Fruit fly (Drosophila melanogaster) whole organism, embryonic: Measurements from ENCODE around the gene SclB.

ENCODE experiments used
- Abd-B ChIP-seq: fragments of 200-800 bp; sonication (Bioruptor generic); optimal IDR thresholded peaks from 2 replicates; lab custom pipeline; 2018; ENCODE audit warnings: missing biosample characterization, mild to moderate bottlenecking, missing genetic modification characterization, moderate library complexity
- Aef1 ChIP-seq: fragments of 200-800 bp; sonication (Bioruptor generic); IDR thresholded peaks from 3 replicates; pipeline ENCODE4 v1.3.6; 2022; ENCODE audit warnings: missing biosample characterization, missing genetic modification characterization
- Awh ChIP-seq: fragments of 200-800 bp; sonication (Bioruptor generic); IDR thresholded peaks from 2 replicates; pipeline ENCODE4, ENCODE4 v1.3.6; 2022; ENCODE audit warnings: missing biosample characterization, missing genetic modification characterization
- B-H2 ChIP-seq: fragments of 200-800 bp; sonication (Bioruptor generic); optimal IDR thresholded peaks from 2 replicates; lab custom pipeline; 2018; ENCODE audit warnings: missing biosample characterization, mild to moderate bottlenecking, missing genetic modification characterization
- CG10543 ChIP-seq: fragments of 200-800 bp; sonication (Bioruptor generic); optimal IDR thresholded peaks from 3 replicates; lab custom pipeline; 2017; ENCODE audit warnings: missing biosample characterization, mild to moderate bottlenecking, missing genetic modification characterization, moderate library complexity
- CG12155 ChIP-seq: fragments of 200-800 bp; sonication (Bioruptor generic); optimal IDR thresholded peaks from 3 replicates; lab custom pipeline; 2016; ENCODE audit warnings: missing biosample characterization, missing genetic modification characterization
- CG17361 ChIP-seq: fragments of 200-800 bp; sonication (Bioruptor generic); IDR thresholded peaks from 3 replicates; pipeline ENCODE4 v1.3.6; 2022; ENCODE audit warnings: missing biosample characterization, missing genetic modification characterization
- CG18011 ChIP-seq: fragments of 200-800 bp; sonication (Bioruptor generic); optimal IDR thresholded peaks from 2 replicates; lab custom pipeline; 2017; ENCODE audit warnings: missing biosample characterization, missing genetic modification characterization, mild to moderate bottlenecking, moderate library complexity, missing genotype
- CG18599 ChIP-seq: fragments of 200-800 bp; sonication (Bioruptor generic); optimal IDR thresholded peaks from 3 replicates; lab custom pipeline; 2017; ENCODE audit warnings: missing biosample characterization, missing genetic modification characterization, mild to moderate bottlenecking, moderate library complexity, missing genetic modification reagents
- CG30403 ChIP-seq: fragments of 200-800 bp; sonication (Bioruptor generic); optimal IDR thresholded peaks from 3 replicates; lab custom pipeline; 2016; ENCODE audit warnings: missing biosample characterization, missing genetic modification characterization
- CG3281 ChIP-seq: fragments of 200-800 bp; sonication (Bioruptor generic); optimal IDR thresholded peaks from 3 replicates; lab custom pipeline; 2017; ENCODE audit warnings: missing biosample characterization, mild to moderate bottlenecking, missing genetic modification characterization
- CG34422 ChIP-seq: fragments of 200-800 bp; sonication (Bioruptor generic); IDR thresholded peaks from 3 replicates; pipeline ENCODE4 v1.3.6; 2022; ENCODE audit warnings: missing biosample characterization, missing genetic modification characterization
- CG3847 ChIP-seq: fragments of 200-800 bp; sonication (Bioruptor generic); IDR thresholded peaks from 2 replicates; pipeline ENCODE4 v1.3.6; 2022; ENCODE audit warnings: missing biosample characterization, missing genetic modification characterization
- CG7357 ChIP-seq: fragments of 200-800 bp; sonication (Bioruptor generic); IDR thresholded peaks from 3 replicates; pipeline ENCODE4 v1.3.6; 2022; ENCODE audit warnings: missing biosample characterization, missing genetic modification characterization
- CG7556 ChIP-seq: fragments of 200-800 bp; sonication (Bioruptor generic); optimal IDR thresholded peaks from 2 replicates; lab custom pipeline; 2017; ENCODE audit warnings: missing biosample characterization, mild to moderate bottlenecking, missing genetic modification characterization
- CG8924 ChIP-seq: fragments of 200-800 bp; optimal IDR thresholded peaks from 3 replicates; lab custom pipeline; 2019; ENCODE audit warnings: missing biosample characterization, mild to moderate bottlenecking, missing genetic modification characterization, moderate library complexity
- CG9876 ChIP-seq: fragments of 200-800 bp; sonication (Bioruptor generic); optimal IDR thresholded peaks from 2 replicates; lab custom pipeline; 2016; ENCODE audit warnings: missing biosample characterization, missing genetic modification characterization
- CTCF ChIP-seq: fragments of 200-800 bp; sonication (Bioruptor generic); optimal IDR thresholded peaks from 2 replicates; lab custom pipeline; 2017; ENCODE audit warnings: missing biosample characterization, mild to moderate bottlenecking, missing genetic modification characterization, moderate library complexity
- Chrac-16 ChIP-seq: fragments of 200-800 bp; sonication (Bioruptor generic); optimal IDR thresholded peaks from 3 replicates; lab custom pipeline; 2016; ENCODE audit warnings: missing biosample characterization, missing genetic modification characterization
- CkIIα-i1 ChIP-seq: fragments of 200-800 bp; sonication (Bioruptor generic); IDR thresholded peaks from 2 replicates; pipeline ENCODE4 v1.3.6; 2022; ENCODE audit warnings: missing biosample characterization, missing genetic modification characterization
- D19B ChIP-seq: fragments of 200-800 bp; sonication (Bioruptor generic); optimal IDR thresholded peaks from 2 replicates; lab custom pipeline; 2017; ENCODE audit warnings: missing biosample characterization, mild to moderate bottlenecking, missing genetic modification characterization
- Doc2 ChIP-seq: fragments of 200-800 bp; sonication (Bioruptor generic); IDR thresholded peaks from 2 replicates; pipeline ENCODE4 v1.3.6; 2022; ENCODE audit warnings: missing biosample characterization, missing genetic modification characterization
- Elba2 ChIP-seq: fragments of 200-800 bp; sonication (Bioruptor generic); optimal IDR thresholded peaks from 3 replicates; lab custom pipeline; 2016; ENCODE audit warnings: missing biosample characterization, missing genetic modification characterization
- H15 ChIP-seq: fragments of 200-800 bp; sonication (Bioruptor generic); IDR thresholded peaks from 3 replicates; pipeline ENCODE4 v1.3.6; 2022; ENCODE audit warnings: missing biosample characterization, missing genetic modification characterization
- Hmr ChIP-seq: fragments of 200-800 bp; sonication (Bioruptor generic); optimal IDR thresholded peaks from 3 replicates; lab custom pipeline; 2017; ENCODE audit warnings: mild to moderate bottlenecking, missing biosample characterization, missing genetic modification reagents, missing genetic modification characterization
- Hr3 ChIP-seq: fragments of 200-800 bp; sonication (Bioruptor generic); optimal IDR thresholded peaks from 3 replicates; lab custom pipeline; 2016; ENCODE audit warnings: missing biosample characterization, missing genetic modification characterization
- Med ChIP-seq: fragments of 200-800 bp; sonication (Bioruptor generic); peaks from one replicate; lab custom pipeline; 2016; ENCODE audit warnings: missing biosample characterization, missing genetic modification characterization, mild to moderate bottlenecking, inconsistent platforms, moderate library complexity
- Mrtf ChIP-seq: fragments of 200-800 bp; sonication (Bioruptor generic); IDR thresholded peaks from 3 replicates; pipeline ENCODE4 v1.3.6; 2022; ENCODE audit warnings: missing biosample characterization, missing genetic modification characterization
- NC2α ChIP-seq: fragments of 200-800 bp; sonication (Bioruptor generic); optimal IDR thresholded peaks from 2 replicates; lab custom pipeline; 2016; ENCODE audit warnings: missing biosample characterization, missing genetic modification characterization
- Nf-YA ChIP-seq: fragments of 200-800 bp; sonication (Bioruptor generic); IDR thresholded peaks from 2 replicates; pipeline ENCODE4 v1.3.6; 2022; ENCODE audit warnings: missing biosample characterization, missing genetic modification characterization
- Oli ChIP-seq: fragments of 200-800 bp; sonication (Bioruptor generic); optimal IDR thresholded peaks from 2 replicates; lab custom pipeline; 2018; ENCODE audit warnings: missing biosample characterization, mild to moderate bottlenecking, missing genetic modification characterization, moderate library complexity
- bigmax ChIP-seq: fragments of 200-800 bp; sonication (Bioruptor generic); optimal IDR thresholded peaks from 2 replicates; lab custom pipeline; 2018; ENCODE audit warnings: missing biosample characterization, mild to moderate bottlenecking, missing genetic modification characterization
- cato ChIP-seq: fragments of 200-800 bp; sonication (Bioruptor generic); optimal IDR thresholded peaks from 2 replicates; lab custom pipeline; 2016; ENCODE audit warnings: missing biosample characterization, missing genetic modification characterization, borderline replicate concordance
- grn ChIP-seq: fragments of 200-800 bp; sonication (Bioruptor generic); optimal IDR thresholded peaks from 3 replicates; lab custom pipeline; 2017; ENCODE audit warnings: missing biosample characterization, missing genetic modification characterization
- ham ChIP-seq: fragments of 200-800 bp; sonication (Bioruptor generic); IDR thresholded peaks from 2 replicates; pipeline ENCODE4 v1.3.6; 2022; ENCODE audit warnings: missing biosample characterization, missing genetic modification characterization
- jing ChIP-seq: fragments of 200-800 bp; sonication (Bioruptor generic); optimal IDR thresholded peaks from 2 replicates; lab custom pipeline; 2018; ENCODE audit warnings: missing biosample characterization, mild to moderate bottlenecking, missing genetic modification characterization
- klu ChIP-seq: fragments of 200-800 bp; sonication (Bioruptor generic); IDR thresholded peaks from 2 replicates; pipeline ENCODE4 v1.3.6; 2022; ENCODE audit warnings: missing biosample characterization, missing genetic modification characterization
- lab ChIP-seq: fragments of 200-800 bp; sonication (Bioruptor generic); optimal IDR thresholded peaks from 3 replicates; lab custom pipeline; 2017; ENCODE audit warnings: missing biosample characterization, missing genetic modification characterization, mild to moderate bottlenecking, moderate library complexity, missing genetic modification reagents
- lilli ChIP-seq: fragments of 200-800 bp; sonication (Bioruptor generic); optimal IDR thresholded peaks from 3 replicates; lab custom pipeline; 2016; ENCODE audit warnings: missing biosample characterization, missing genetic modification characterization
- mirr ChIP-seq: fragments of 200-800 bp; sonication (Bioruptor generic); optimal IDR thresholded peaks from 3 replicates; lab custom pipeline; 2018; ENCODE audit warnings: missing biosample characterization, mild to moderate bottlenecking, missing genetic modification characterization
- mld ChIP-seq: fragments of 200-800 bp; sonication (Bioruptor generic); IDR thresholded peaks from 3 replicates; pipeline ENCODE4 v1.3.6; 2022; ENCODE audit warnings: missing biosample characterization, missing genetic modification characterization; ENCODE audit not compliant: partially characterized antibody
- nau ChIP-seq: fragments of 200-800 bp; sonication (Bioruptor generic); optimal IDR thresholded peaks from 3 replicates; lab custom pipeline; 2017; ENCODE audit warnings: missing biosample characterization, mild to moderate bottlenecking, missing genetic modification characterization, missing genetic modification reagents
- pfk ChIP-seq: fragments of 200-800 bp; sonication (Bioruptor generic); optimal IDR thresholded peaks from 2 replicates; lab custom pipeline; 2018; ENCODE audit warnings: missing biosample characterization, mild to moderate bottlenecking, missing genetic modification characterization, moderate library complexity
- pita ChIP-seq: fragments of 200-800 bp; sonication (Bioruptor generic); optimal IDR thresholded peaks from 2 replicates; lab custom pipeline; 2017; ENCODE audit warnings: missing biosample characterization, mild to moderate bottlenecking, missing genetic modification characterization
- pzg ChIP-seq: fragments of 200-800 bp; sonication (Bioruptor generic); optimal IDR thresholded peaks from 3 replicates; lab custom pipeline; 2018; ENCODE audit warnings: missing biosample characterization, mild to moderate bottlenecking, missing genetic modification characterization, moderate library complexity
- row ChIP-seq: fragments of 200-800 bp; sonication (Bioruptor generic); IDR thresholded peaks from 3 replicates; pipeline ENCODE4 v1.3.6; 2022; ENCODE audit warnings: missing biosample characterization, missing genetic modification characterization
- sd ChIP-seq: fragments of 200-800 bp; sonication (Bioruptor generic); optimal IDR thresholded peaks from 3 replicates; lab custom pipeline; 2018; ENCODE audit warnings: missing biosample characterization, mild to moderate bottlenecking, missing genetic modification characterization, moderate library complexity
- stc ChIP-seq: fragments of 200-800 bp; sonication (Bioruptor generic); IDR thresholded peaks from 2 replicates; pipeline ENCODE4 v1.3.6; 2022; ENCODE audit warnings: missing biosample characterization, missing genetic modification characterization
- tap ChIP-seq: fragments of 200-800 bp; optimal IDR thresholded peaks from 3 replicates; lab custom pipeline; 2019; ENCODE audit warnings: missing biosample characterization, mild to moderate bottlenecking, missing genetic modification characterization, moderate library complexity
- tup ChIP-seq: fragments of 200-800 bp; sonication (Bioruptor generic); optimal IDR thresholded peaks from 2 replicates; lab custom pipeline; 2016; ENCODE audit warnings: missing biosample characterization, mild to moderate bottlenecking, missing genetic modification characterization, moderate library complexity
- wdn ChIP-seq: fragments of 200-800 bp; sonication (Bioruptor generic); IDR thresholded peaks from 2 replicates; pipeline ENCODE4 v1.3.6; 2022; ENCODE audit warnings: missing biosample characterization, missing genetic modification characterization
- zen2 ChIP-seq: fragments of 200-800 bp; sonication (Bioruptor generic); IDR thresholded peaks from 3 replicates; pipeline ENCODE4 v1.3.6; 2022; ENCODE audit warnings: missing biosample characterization, missing genetic modification characterization; ENCODE audit not compliant: partially characterized antibody

The SclB gene

dm6 chr2L:16801578-16802152, 36.1 kb upstream of the SclB start (continued):
- TF ChIP-seq zen2: no peak
- TF ChIP-seq sd (tag; lab: Kevin White, UChicago): peak; percentile 24
- peak; percentile 100 for TF ChIP-seq mirr
- TF ChIP-seq pfk (GFP tag; lab: Kevin White, UChicago): no peak
- no peak for TF ChIP-seq CG7357 (GFP tag; lab: Robert Waterston, UW)
- TF ChIP-seq pzg: peak; percentile 16
- TF ChIP-seq CG17361 (GFP tag; lab: Robert Waterston, UW): no peak
- TF ChIP-seq H15: no peak
- no peak for TF ChIP-seq tup (GFP tag; lab: Kevin White, UChicago)
- no peak for TF ChIP-seq CG12155
- TF ChIP-seq CG8924: no peak
- TF ChIP-seq CG10543 (GFP tag; lab: Kevin White, UChicago): peak; percentile 4
- no peak for TF ChIP-seq Elba2 (GFP tag; lab: Kevin White, UChicago)
- TF ChIP-seq Med: no peak
- no peak for TF ChIP-seq NC2α
- no peak for TF ChIP-seq klu (GFP tag; lab: Robert Waterston, UW)
- TF ChIP-seq B-H2 (GFP tag; lab: Kevin White, UChicago): no peak
- TF ChIP-seq ham (GFP tag; lab: Robert Waterston, UW): no peak
- TF ChIP-seq Abd-B (GFP tag; lab: Kevin White, UChicago): no peak
- TF ChIP-seq CkIIα-i1 (GFP tag; lab: Robert Waterston, UW): no peak
- no peak for TF ChIP-seq CG3281 (GFP tag; lab: Kevin White, UChicago)
- peak; percentile 88 for TF ChIP-seq grn (GFP tag; lab: Kevin White, UChicago)
- TF ChIP-seq Mrtf (GFP tag; lab: Robert Waterston, UW): no peak
- no peak for TF ChIP-seq jing (GFP tag; lab: Kevin White, UChicago)
- TF ChIP-seq Doc2 (GFP tag; lab: Robert Waterston, UW): no peak
- peak; percentile 44 for TF ChIP-seq pita (GFP tag; lab: Kevin White, UChicago)
- no peak for TF ChIP-seq wdn (GFP tag; lab: Robert Waterston, UW)
- peak; percentile 54 for TF ChIP-seq CTCF (GFP tag; lab: Kevin White, UChicago)
- no peak for TF ChIP-seq lilli (GFP tag; lab: Kevin White, UChicago)
- no peak for TF ChIP-seq bigmax (GFP tag; lab: Kevin White, UChicago)
- no peak for TF ChIP-seq Aef1 (GFP tag; lab: Robert Waterston, UW)
- TF ChIP-seq stc (GFP tag; lab: Robert Waterston, UW): no peak
- no peak for TF ChIP-seq CG34422
- TF ChIP-seq Hmr (GFP tag; lab: Kevin White, UChicago): peak; percentile 32
- TF ChIP-seq D19B (GFP tag; lab: Kevin White, UChicago): no peak
- TF ChIP-seq Hr3 (GFP tag; lab: Kevin White, UChicago): no peak
- TF ChIP-seq lab (GFP tag; lab: Kevin White, UChicago): peak; percentile 35
- no peak for TF ChIP-seq Chrac-16
- no peak for TF ChIP-seq Nf-YA (GFP tag; lab: Robert Waterston, UW)
- no peak for TF ChIP-seq CG3847 (GFP tag; lab: Robert Waterston, UW)
- peak; percentile 6 for TF ChIP-seq CG18599 (GFP tag; lab: Kevin White, UChicago)
- TF ChIP-seq Awh: no peak
- TF ChIP-seq CG18011 (GFP tag; lab: Kevin White, UChicago): no peak
- no peak for TF ChIP-seq CG9876 (GFP tag; lab: Kevin White, UChicago)
- TF ChIP-seq CG7556 (GFP tag; lab: Kevin White, UChicago): no peak
- no peak for TF ChIP-seq nau
- peak; percentile 9; the same call in 1 of the 3 replicates for TF ChIP-seq row (GFP tag; lab: Robert Waterston, UW)
- no peak for TF ChIP-seq mld (GFP tag; lab: Robert Waterston, UW)
- no peak for TF ChIP-seq Oli (tag; lab: Kevin White, UChicago)
- no peak for TF ChIP-seq cato (GFP tag; lab: Kevin White, UChicago)
- no peak for TF ChIP-seq CG30403 (GFP tag; lab: Kevin White, UChicago)
- TF ChIP-seq tap (tag; lab: Kevin White, UChicago): peak; percentile 17
